Fruit fly (Drosophila melanogaster): ENCODE measurements around the gene TwdlY.
A peak's percentile ranks its signal among the peaks of the same experiment; 100 is the strongest.

The TwdlY gene

dm6 chrX:16690499-16690898, 44.2 kb upstream of the TwdlY start (continued):
- TF ChIP-seq jing (GFP tag; optimal IDR thresholded peaks at IDR 0.05) (no peak), CG33213 (GFP tag; optimal IDR thresholded peaks at IDR 0.05) (no peak), Blimp-1 (GFP tag; optimal IDR thresholded peaks at IDR 0.05) (peak; percentile 28), pnt (GFP tag; optimal IDR thresholded peaks at IDR 0.05) (peak; percentile 7), chif (GFP tag; optimal IDR thresholded peaks at IDR 0.05) (peak in 1 of 2 experiments; percentile 28), CG13624 (GFP tag; optimal IDR thresholded peaks at IDR 0.05) (no peak), CG1024 (GFP tag; IDR thresholded peaks at IDR 0.05) (no peak), maf-S (GFP tag; optimal IDR thresholded peaks at IDR 0.05) (no peak), Dfd (GFP tag; optimal IDR thresholded peaks at IDR 0.05) (no peak), CG18011 (GFP tag; optimal IDR thresholded peaks at IDR 0.05) (no peak), ci (GFP tag; IDR thresholded peaks at IDR 0.05) (peak; percentile 57; the same call in 1 of the 3 replicates), stc (GFP tag; IDR thresholded peaks at IDR 0.05) (0 out of 2 replicates have a peak, but pooled peaks have one; percentile 21), corto (GFP tag; optimal IDR thresholded peaks at IDR 0.05) (no peak), CG8388 (GFP tag; optimal IDR thresholded peaks at IDR 0.05) (peak; percentile 8), ssp (GFP tag; IDR thresholded peaks at IDR 0.05) (no peak), Elba2 (GFP tag; optimal IDR thresholded peaks at IDR 0.05) (no peak), CG2712 (tag; optimal IDR thresholded peaks at IDR 0.05) (peak; percentile 12), croc (GFP tag; conservative IDR thresholded peaks at IDR 0.05) (peak; percentile 16; the same call in 1 of the 3 replicates), grau (tag; optimal IDR thresholded peaks at IDR 0.05) (peak; percentile 85), CG10366 (GFP tag; IDR thresholded peaks at IDR 0.05) (peak; percentile 42), pzg (GFP tag; optimal IDR thresholded peaks at IDR 0.05) (no peak), Gug (GFP tag; IDR thresholded peaks at IDR 0.05) (peak; percentile 52; the same call in 2 of the 4 replicates), zfh1 (GFP tag; IDR thresholded peaks at IDR 0.05) (peak; percentile 41; the same call in 1 of the 3 replicates), luna (GFP tag; optimal IDR thresholded peaks at IDR 0.05) (no peak), Stat92E (GFP tag; optimal IDR thresholded peaks at IDR 0.05) (no peak), tna (GFP tag; IDR thresholded peaks at IDR 0.05; ENCODE audit: partially characterized antibody) (no peak), Pdp1 (GFP tag; optimal IDR thresholded peaks at IDR 0.05) (peak; percentile 11 to 34), Med (GFP tag) (peak; percentile 80), Mes4 (GFP tag; optimal IDR thresholded peaks at IDR 0.05) (no peak), kni (GFP tag; optimal IDR thresholded peaks at IDR 0.05) (no peak), twi (tag; optimal IDR thresholded peaks at IDR 0.05) (no peak), Xbp1 (GFP tag; optimal IDR thresholded peaks at IDR 0.05) (peak; percentile 5), CG12744 (GFP tag; optimal IDR thresholded peaks at IDR 0.05) (no peak), CG16863 (GFP tag; optimal IDR thresholded peaks at IDR 0.05) (no peak), phol (tag; optimal IDR thresholded peaks at IDR 0.05) (peak; percentile 35), ttk (GFP tag; IDR thresholded peaks at IDR 0.05) (0 out of 2 replicates have a peak, but pooled peaks have one; percentile 36), CG14050 (GFP tag; IDR thresholded peaks at IDR 0.05) (no peak), caup (GFP tag; optimal IDR thresholded peaks at IDR 0.05; ENCODE audit: severe bottlenecking) (no peak), CG2202 (tag; optimal IDR thresholded peaks at IDR 0.05) (no peak), CG3163 (GFP tag; optimal IDR thresholded peaks at IDR 0.05) (no peak), Xrp1 (GFP tag; IDR thresholded peaks at IDR 0.05) (peak; percentile 43; the same call in 1 of the 2 replicates), YL-1 (GFP tag; optimal IDR thresholded peaks at IDR 0.05) (no peak), dmrt99B (tag; optimal IDR thresholded peaks at IDR 0.05) (peak; percentile 27), vvl (GFP tag; IDR thresholded peaks at IDR 0.05) (peak; percentile 40; the same call in 1 of the 2 replicates), CG3065 (GFP tag; optimal IDR thresholded peaks at IDR 0.05) (no peak), psq (GFP tag; optimal IDR thresholded peaks at IDR 0.05) (no peak), CG10979 (tag; optimal IDR thresholded peaks at IDR 0.05) (peak; percentile 8), bsh (GFP tag; optimal IDR thresholded peaks at IDR 0.05) (peak; percentile 18 to 59), H2.0 (GFP tag; IDR thresholded peaks at IDR 0.05) (peak; percentile 55), bbx (GFP tag; IDR thresholded peaks at IDR 0.05; ENCODE audit: partially characterized antibody) (no peak)

All from whole organism, embryonic.